Fruit fly (Drosophila melanogaster) whole organism, embryonic: Measurements from ENCODE around the gene CG15332.

Source experiments
- CG10543 ChIP-seq: fragments of 200-800 bp; sonication (Bioruptor generic); optimal IDR thresholded peaks from 3 replicates; lab custom pipeline; 2017; ENCODE audit warnings: missing biosample characterization, mild to moderate bottlenecking, missing genetic modification characterization, moderate library complexity
- CG10565 ChIP-seq: fragments of 200-800 bp; sonication (Bioruptor generic); optimal IDR thresholded peaks from 3 replicates; lab custom pipeline; 2016; ENCODE audit warnings: missing biosample characterization, mild to moderate bottlenecking, missing genetic modification characterization
- CG12104 ChIP-seq: fragments of 200-800 bp; sonication (Bioruptor generic); optimal IDR thresholded peaks from 3 replicates; lab custom pipeline; 2016; ENCODE audit warnings: missing biosample characterization, missing genetic modification characterization
- CG12155 ChIP-seq: fragments of 200-800 bp; sonication (Bioruptor generic); optimal IDR thresholded peaks from 3 replicates; lab custom pipeline; 2016; ENCODE audit warnings: missing biosample characterization, missing genetic modification characterization
- CG12659 ChIP-seq: fragments of 200-800 bp; sonication (Bioruptor generic); optimal IDR thresholded peaks from 3 replicates; lab custom pipeline; 2017; ENCODE audit warnings: mild to moderate bottlenecking, missing biosample characterization, missing genetic modification reagents, missing genetic modification characterization
- CG13287 ChIP-seq: fragments of 200-800 bp; sonication (Bioruptor generic); IDR thresholded peaks from 2 replicates; pipeline ENCODE4 v1.3.6; 2022; ENCODE audit warnings: missing biosample characterization, missing genetic modification characterization; ENCODE audit not compliant: partially characterized antibody
- CG15601 ChIP-seq: fragments of 200-800 bp; sonication (Bioruptor generic); optimal IDR thresholded peaks from 3 replicates; lab custom pipeline; 2019; ENCODE audit warnings: missing biosample characterization, mild to moderate bottlenecking, missing genetic modification characterization, moderate library complexity
- CG1792 ChIP-seq: fragments of 200-800 bp; sonication (Bioruptor generic); optimal IDR thresholded peaks from 2 replicates; lab custom pipeline; 2016; ENCODE audit warnings: missing biosample characterization, missing genetic modification characterization
- CG18764 ChIP-seq: fragments of 200-800 bp; sonication (Bioruptor generic); optimal IDR thresholded peaks from 3 replicates; lab custom pipeline; 2016; ENCODE audit warnings: missing biosample characterization, missing genetic modification characterization
- CG30403 ChIP-seq: fragments of 200-800 bp; sonication (Bioruptor generic); optimal IDR thresholded peaks from 3 replicates; lab custom pipeline; 2016; ENCODE audit warnings: missing biosample characterization, missing genetic modification characterization
- CG31388 ChIP-seq: fragments of 200-800 bp; sonication (Bioruptor generic); optimal IDR thresholded peaks from 2 replicates; lab custom pipeline; 2016; ENCODE audit warnings: missing biosample characterization, missing genetic modification characterization
- CG3281 ChIP-seq: fragments of 200-800 bp; sonication (Bioruptor generic); optimal IDR thresholded peaks from 3 replicates; lab custom pipeline; 2017; ENCODE audit warnings: missing biosample characterization, mild to moderate bottlenecking, missing genetic modification characterization
- CG3407 ChIP-seq: fragments of 200-800 bp; sonication (Bioruptor generic); optimal IDR thresholded peaks from 2 replicates; lab custom pipeline; 2018; ENCODE audit warnings: missing biosample characterization, mild to moderate bottlenecking, missing genetic modification characterization
- CG3847 ChIP-seq: fragments of 200-800 bp; sonication (Bioruptor generic); IDR thresholded peaks from 2 replicates; pipeline ENCODE4 v1.3.6; 2022; ENCODE audit warnings: missing biosample characterization, missing genetic modification characterization
- CG6175 ChIP-seq: fragments of 200-800 bp; sonication (Bioruptor generic); IDR thresholded peaks from 3 replicates; pipeline ENCODE4 v1.3.6; 2022; ENCODE audit warnings: missing biosample characterization, missing genetic modification characterization
- CG8388 ChIP-seq: fragments of 200-800 bp; sonication (Bioruptor generic); optimal IDR thresholded peaks from 2 replicates; lab custom pipeline; 2019; ENCODE audit warnings: missing biosample characterization, mild to moderate bottlenecking, missing genetic modification characterization, moderate library complexity
- CG9727 ChIP-seq: fragments of 200-800 bp; sonication (Bioruptor generic); optimal IDR thresholded peaks from 3 replicates; lab custom pipeline; 2017; ENCODE audit warnings: missing biosample characterization, mild to moderate bottlenecking, missing genetic modification characterization
- CG9797 ChIP-seq: fragments of 200-800 bp; sonication (Bioruptor generic); optimal IDR thresholded peaks from 3 replicates; lab custom pipeline; 2018; ENCODE audit warnings: missing biosample characterization, mild to moderate bottlenecking, missing genetic modification characterization
- Dip2 ChIP-seq: fragments of 200-800 bp; sonication (Bioruptor generic); IDR thresholded peaks from 2 replicates; pipeline ENCODE4 v1.3.6; 2022; ENCODE audit warnings: missing biosample characterization, missing genetic modification characterization
- E2f1 ChIP-seq: fragments of 200-800 bp; sonication (Bioruptor generic); IDR thresholded peaks from 2 replicates; pipeline ENCODE4 v1.3.6; 2022; ENCODE audit warnings: missing biosample characterization, missing genetic modification characterization
- Ets97D ChIP-seq: fragments of 200-800 bp; sonication (Bioruptor generic); optimal IDR thresholded peaks from 3 replicates; lab custom pipeline; 2016; ENCODE audit warnings: missing biosample characterization, missing genetic modification characterization
- Fer3 ChIP-seq: fragments of 200-800 bp; sonication (Bioruptor generic); optimal IDR thresholded peaks from 2 replicates; lab custom pipeline; 2018; ENCODE audit warnings: missing biosample characterization, mild to moderate bottlenecking, missing genetic modification characterization, moderate library complexity
- Kr ChIP-seq: fragments of 200-800 bp; sonication (Bioruptor generic); optimal IDR thresholded peaks from 2 replicates; lab custom pipeline; 2017; ENCODE audit warnings: missing biosample characterization, mild to moderate bottlenecking, missing genetic modification characterization
- Lhr ChIP-seq: fragments of 200-800 bp; sonication (Bioruptor generic); optimal IDR thresholded peaks from 3 replicates; lab custom pipeline; 2017; ENCODE audit warnings: mild to moderate bottlenecking, missing biosample characterization, missing genetic modification reagents, missing genetic modification characterization
- Mrtf ChIP-seq: fragments of 200-800 bp; sonication (Bioruptor generic); IDR thresholded peaks from 3 replicates; pipeline ENCODE4 v1.3.6; 2022; ENCODE audit warnings: missing biosample characterization, missing genetic modification characterization
- NC2α ChIP-seq: fragments of 200-800 bp; sonication (Bioruptor generic); optimal IDR thresholded peaks from 2 replicates; lab custom pipeline; 2016; ENCODE audit warnings: missing biosample characterization, missing genetic modification characterization
- Nf-YB ChIP-seq: fragments of 200-800 bp; sonication (Bioruptor generic); optimal IDR thresholded peaks from 3 replicates; lab custom pipeline; 2019; ENCODE audit warnings: missing biosample characterization, mild to moderate bottlenecking, missing genetic modification characterization, moderate library complexity
- Nf-YC ChIP-seq: fragments of 200-800 bp; optimal IDR thresholded peaks from 3 replicates; lab custom pipeline; 2019; ENCODE audit warnings: missing biosample characterization, mild to moderate bottlenecking, missing genetic modification characterization, moderate library complexity
- Ptx1 ChIP-seq: fragments of 200-800 bp; sonication (Bioruptor generic); IDR thresholded peaks from 2 replicates; pipeline ENCODE4 v1.3.6; 2022; ENCODE audit warnings: missing biosample characterization, missing genetic modification characterization
- aop ChIP-seq: fragments of 200-800 bp; sonication (Bioruptor generic); IDR thresholded peaks from 2 replicates; pipeline ENCODE4 v1.3.6; 2022; ENCODE audit warnings: missing biosample characterization, missing genetic modification characterization
- ap ChIP-seq: fragments of 200-800 bp; sonication (Bioruptor generic); IDR thresholded peaks from 2 replicates; pipeline ENCODE4 v1.3.6; 2022; ENCODE audit warnings: missing biosample characterization, missing genetic modification characterization
- ato ChIP-seq: fragments of 200-800 bp; sonication (Bioruptor generic); IDR thresholded peaks from 2 replicates; pipeline ENCODE4 v1.3.6; 2022; ENCODE audit warnings: missing biosample characterization, missing genetic modification characterization; ENCODE audit not compliant: partially characterized antibody
- chn ChIP-seq: fragments of 200-800 bp; sonication (Bioruptor generic); optimal IDR thresholded peaks from 2 replicates; lab custom pipeline; 2016; ENCODE audit warnings: missing biosample characterization, missing genetic modification characterization
- esg ChIP-seq: fragments of 200-800 bp; sonication (Bioruptor generic); conservative IDR thresholded peaks from 2 replicates; pipeline ENCODE4 v1.3.6; 2022; ENCODE audit warnings: missing biosample characterization, missing genetic modification characterization
- ham ChIP-seq: fragments of 200-800 bp; sonication (Bioruptor generic); IDR thresholded peaks from 2 replicates; pipeline ENCODE4 v1.3.6; 2022; ENCODE audit warnings: missing biosample characterization, missing genetic modification characterization
- insv ChIP-seq, 2 experiments: fragments of 200-800 bp; sonication (Bioruptor generic); optimal IDR thresholded peaks; 3 replicates each; lab custom pipeline; 2016 to 2018; ENCODE audit warnings: missing biosample characterization in 2 of 2, missing genetic modification characterization in 2 of 2
- lilli ChIP-seq: fragments of 200-800 bp; sonication (Bioruptor generic); optimal IDR thresholded peaks from 3 replicates; lab custom pipeline; 2016; ENCODE audit warnings: missing biosample characterization, missing genetic modification characterization
- lola ChIP-seq, 3 experiments: fragments of >200 bp in 2 of 3; fragments of 200-800 bp in 1 of 3; sonication (Bioruptor generic) in 1 of 3; optimal IDR thresholded peaks; 2 replicates each; lab custom pipeline; 2017 to 2019; ENCODE audit warnings: missing biosample characterization in 3 of 3, missing genetic modification characterization in 3 of 3, mild to moderate bottlenecking in 1 of 3, moderate library complexity in 1 of 3
- nau ChIP-seq: fragments of 200-800 bp; sonication (Bioruptor generic); optimal IDR thresholded peaks from 3 replicates; lab custom pipeline; 2017; ENCODE audit warnings: missing biosample characterization, mild to moderate bottlenecking, missing genetic modification characterization, missing genetic modification reagents
- prd ChIP-seq, 3 experiments: fragments of >200 bp in 2 of 3; fragments of 200-800 bp in 1 of 3; sonication (Bioruptor generic) in 1 of 3; optimal IDR thresholded peaks in 2 of 3; IDR thresholded peaks in 1 of 3; 2 replicates in 2 of 3; 3 replicates in 1 of 3; pipeline versions ENCODE4 v1.3.6 to Lab custom; 2017 to 2022; ENCODE audit warnings: missing biosample characterization in 1 of 3, missing genetic modification characterization in 1 of 3
- pros ChIP-seq: fragments of 200-800 bp; sonication (Bioruptor generic); optimal IDR thresholded peaks from 3 replicates; lab custom pipeline; 2019; ENCODE audit warnings: missing biosample characterization, mild to moderate bottlenecking, missing genetic modification characterization, moderate library complexity
- ranshi ChIP-seq: fragments of 200-800 bp; sonication (Bioruptor generic); IDR thresholded peaks from 2 replicates; pipeline ENCODE4 v1.3.6; 2022; ENCODE audit warnings: missing biosample characterization, missing genetic modification characterization
- salm ChIP-seq: fragments of 200-800 bp; sonication (Bioruptor generic); optimal IDR thresholded peaks from 2 replicates; lab custom pipeline; 2018; ENCODE audit warnings: missing biosample characterization, mild to moderate bottlenecking, missing genetic modification characterization
- seq ChIP-seq: fragments of 200-800 bp; sonication (Bioruptor generic); IDR thresholded peaks from 2 replicates; pipeline ENCODE4 v1.3.6; 2022; ENCODE audit warnings: missing biosample characterization, missing genetic modification characterization
- ssp ChIP-seq: fragments of 200-800 bp; sonication (Bioruptor generic); IDR thresholded peaks from 2 replicates; pipeline ENCODE4 v1.3.6; 2022; ENCODE audit warnings: missing biosample characterization, missing genetic modification characterization
- tna ChIP-seq: fragments of 200-800 bp; sonication (Bioruptor generic); IDR thresholded peaks from 2 replicates; pipeline ENCODE4 v1.3.6; 2022; ENCODE audit warnings: missing biosample characterization, missing genetic modification characterization; ENCODE audit not compliant: partially characterized antibody
- ttk ChIP-seq: fragments of 200-800 bp; sonication (Bioruptor generic); IDR thresholded peaks from 2 replicates; pipeline ENCODE4 v2.1.2; 2022; ENCODE audit warnings: missing biosample characterization, missing genetic modification characterization

CG15332 gene

dm6 chrX:7937588-7938481 lies 18.0 kb downstream of the CG15332 start (continued):
- no peak for TF ChIP-seq Kr (GFP tag; lab: Kevin White, UChicago)
- peak; percentile 35 for TF ChIP-seq CG10565 (GFP tag; lab: Kevin White, UChicago)
- no peak for TF ChIP-seq prd (optimal IDR thresholded peaks at IDR 0.05; lab: Kevin White, UChicago)
- no peak; the same call in none of the 3 replicates for TF ChIP-seq prd (GFP tag; IDR thresholded peaks at IDR 0.05; lab: Robert Waterston, UW)
- peak; percentile 76 for TF ChIP-seq esg (GFP tag; lab: Robert Waterston, UW)
- peak; percentile 86 for TF ChIP-seq CG30403
- TF ChIP-seq salm (tag; lab: Kevin White, UChicago): peak; percentile 45
- TF ChIP-seq ato (GFP tag; lab: Robert Waterston, UW): no peak
- peak; percentile 62 for TF ChIP-seq lilli (GFP tag; lab: Kevin White, UChicago)
- TF ChIP-seq aop (GFP tag; lab: Robert Waterston, UW): no peak
- TF ChIP-seq CG9727 (GFP tag; lab: Kevin White, UChicago): peak; percentile 89
- TF ChIP-seq CG3281 (GFP tag; lab: Kevin White, UChicago): peak; percentile 53
- TF ChIP-seq insv (GFP tag; optimal IDR thresholded peaks at IDR 0.05; lab: Kevin White, UChicago): peak; percentile 21 to 49
- TF ChIP-seq CG9797: peak; percentile 14
- TF ChIP-seq CG3407 (GFP tag; lab: Kevin White, UChicago): peak; percentile 76
- no peak for TF ChIP-seq CG6175 (GFP tag; lab: Robert Waterston, UW)
- peak; percentile 58 for TF ChIP-seq E2f1
- TF ChIP-seq CG18764 (GFP tag; lab: Kevin White, UChicago): peak; percentile 61
- TF ChIP-seq Dip2 (GFP tag; lab: Robert Waterston, UW): no peak
- TF ChIP-seq Nf-YC: peak; percentile 62
- peak; percentile 52 for TF ChIP-seq CG12104 (GFP tag; lab: Kevin White, UChicago)
- peak; percentile 73 for TF ChIP-seq Lhr (GFP tag; lab: Kevin White, UChicago)
- TF ChIP-seq CG31388 (GFP tag; lab: Kevin White, UChicago): peak; percentile 37
- TF ChIP-seq chn (GFP tag; lab: Kevin White, UChicago): peak; percentile 82
- peak; percentile 57 for TF ChIP-seq CG15601
- TF ChIP-seq ham (GFP tag; lab: Robert Waterston, UW): no peak
- TF ChIP-seq ap: peak; percentile 47; the same call in 1 of the 2 replicates
- TF ChIP-seq CG12659 (GFP tag; lab: Kevin White, UChicago): peak; percentile 79
- TF ChIP-seq CG12155 (GFP tag; lab: Kevin White, UChicago): peak; percentile 58
- peak; percentile 70 for TF ChIP-seq CG10543 (GFP tag; lab: Kevin White, UChicago)
- peak; percentile 84 for TF ChIP-seq Ptx1 (GFP tag; lab: Robert Waterston, UW)
- TF ChIP-seq Fer3 (tag; lab: Kevin White, UChicago): peak; percentile 36
- peak; percentile 61 for TF ChIP-seq ssp
- TF ChIP-seq ranshi (GFP tag; lab: Robert Waterston, UW): no peak; the same call in 1 of the 2 replicates
- peak; percentile 75 for TF ChIP-seq pros
- peak; percentile 77 for TF ChIP-seq nau (GFP tag; lab: Kevin White, UChicago)
- TF ChIP-seq CG3847 (GFP tag; lab: Robert Waterston, UW): peak; percentile 38; the same call in 1 of the 2 replicates
- TF ChIP-seq seq (GFP tag; lab: Robert Waterston, UW): peak; percentile 57
- TF ChIP-seq NC2α (GFP tag; lab: Kevin White, UChicago): peak; percentile 78
- peak; percentile 82 for TF ChIP-seq CG8388
- TF ChIP-seq CG13287 (GFP tag; lab: Robert Waterston, UW): no peak
- TF ChIP-seq Mrtf: 0 out of 3 replicates have a peak, but pooled peaks have one; percentile 9
- TF ChIP-seq Nf-YB (GFP tag; lab: Kevin White, UChicago): peak; percentile 67
- TF ChIP-seq CG1792 (GFP tag; lab: Kevin White, UChicago): peak; percentile 80
- peak; percentile 50 for TF ChIP-seq Ets97D
- TF ChIP-seq ttk (GFP tag; lab: Robert Waterston, UW): peak; percentile 80
- TF ChIP-seq tna (GFP tag; lab: Robert Waterston, UW): no peak
- TF ChIP-seq lola (GFP tag; optimal IDR thresholded peaks at IDR 0.05; lab: Kevin White, UChicago): peak in 1 of 3 experiments; percentile 92
